Worm (Caenorhabditis elegans) whole organism, L2 larva: ENCODE results near the gene W02D7.5.

Source experiments
- ZK546.5 ChIP-seq: sonication (generic microtip); optimal IDR thresholded peaks from 2 replicates; lab custom pipeline; 2017; ENCODE audit warnings: missing biosample characterization, missing genetic modification characterization
- ama-1 ChIP-seq: fragments of 150-350 bp; optimal IDR thresholded peaks from 2 replicates; lab custom pipeline; 2018; ENCODE audit warnings: inconsistent platforms
- elt-1 ChIP-seq: fragments of 150-350 bp; optimal IDR thresholded peaks from 2 replicates; lab custom pipeline; 2014; ENCODE audit warnings: missing biosample characterization, missing genetic modification characterization
- lin-11 ChIP-seq: fragments of 150-350 bp; sonication (generic microtip); optimal IDR thresholded peaks from 2 replicates; lab custom pipeline; 2014; ENCODE audit warnings: missing biosample characterization, missing genetic modification characterization, inconsistent platforms, mixed read lengths
- ztf-1 ChIP-seq: fragments of 200-800 bp; sonication (Bioruptor generic); conservative IDR thresholded peaks from 2 replicates; pipeline ENCODE4 v1.3.6; 2022; ENCODE audit warnings: missing genetic modification characterization, missing compliant biosample characterization

- no peak for TF ChIP-seq elt-1 (tag; lab: Kevin White, UChicago)
- no peak for TF ChIP-seq ama-1 (lab: Kevin White, UChicago)
- no peak for TF ChIP-seq ztf-1 (GFP tag; lab: Robert Waterston, UW)
- no peak for TF ChIP-seq ZK546.5 (tag; lab: Kevin White, UChicago)
- no peak for TF ChIP-seq lin-11 (tag; lab: Kevin White, UChicago)
These were observed 36.8 kb downstream of the W02D7.5 start for ce11 chrV:8262212-8262611.
